Fruit fly (Drosophila melanogaster): Measurements from ENCODE around the gene CG14204.

Gene CG14204

dm6 chrX:19583317-19583716, at the start of gene CG14204:
Gene CG14204, plus strand, starts transcription at chrX:19583617.
- TF ChIP-seq CG8478 (optimal IDR thresholded peaks at IDR 0.05) (no peak), CTCF (optimal IDR thresholded peaks at IDR 0.05) (no peak)

DNA sequence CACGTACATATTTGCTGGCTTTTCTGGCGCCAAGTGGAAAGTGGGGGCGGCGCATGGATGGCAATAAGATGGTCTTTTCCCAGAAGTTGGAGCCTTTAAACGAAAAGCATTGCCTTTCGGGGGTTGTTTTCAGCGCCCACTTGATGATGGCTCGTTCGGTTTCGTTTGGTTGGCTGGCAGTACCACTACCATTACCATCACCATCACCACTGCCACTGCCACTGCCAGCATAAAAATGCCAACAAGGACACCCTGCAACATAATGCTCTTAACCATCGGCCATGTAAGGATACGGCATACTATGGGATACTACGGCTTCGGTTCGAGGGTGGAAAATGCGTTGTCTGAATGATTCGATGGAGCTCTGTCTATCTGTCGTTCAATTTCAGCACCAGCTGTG, 48.0 kb upstream of the CG14204 start:
- no peak for TF ChIP-seq CG8478 (optimal IDR thresholded peaks at IDR 0.05)
- no peak for TF ChIP-seq CTCF (optimal IDR thresholded peaks at IDR 0.05)

DNA sequence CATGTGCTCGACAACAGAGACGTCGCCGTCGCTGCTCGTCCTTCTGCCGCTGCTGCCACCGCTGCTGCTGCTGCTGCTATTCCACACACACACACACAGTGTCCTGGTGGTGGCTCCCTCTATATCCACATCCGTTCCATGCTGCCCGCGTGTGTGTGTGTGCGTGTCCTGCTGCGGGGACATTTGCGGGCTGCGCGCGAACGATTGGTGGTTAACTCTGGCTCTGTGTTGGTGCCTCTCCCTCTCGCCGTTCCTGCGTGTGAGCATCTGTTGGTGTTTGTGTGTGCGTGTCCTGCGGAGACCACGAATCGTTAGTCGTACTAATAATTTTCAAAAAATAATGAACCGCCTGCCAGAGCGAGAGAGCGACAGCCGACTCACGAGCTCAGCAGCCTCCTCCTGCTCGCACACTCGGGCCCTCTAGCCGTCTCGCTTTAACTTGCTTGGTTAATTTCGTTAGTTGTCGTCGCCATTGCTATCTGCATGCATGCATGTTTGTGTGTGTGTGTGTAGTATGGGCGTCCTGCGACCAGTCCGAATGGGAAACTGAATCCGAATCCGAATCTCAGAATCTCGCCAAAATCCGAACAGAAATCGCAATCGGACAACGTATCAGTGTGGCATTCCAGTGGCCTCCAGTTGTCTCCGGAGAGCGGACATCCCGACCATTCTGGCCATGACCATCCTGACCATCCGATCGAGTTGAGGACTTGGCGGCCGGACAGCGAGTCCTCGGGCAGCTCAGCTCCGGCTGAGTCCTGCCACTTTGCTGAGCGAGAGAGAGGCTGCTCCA, 37.4 kb upstream of the CG14204 start:
- TF ChIP-seq CG8478 (optimal IDR thresholded peaks at IDR 0.05) (no peak), CTCF (optimal IDR thresholded peaks at IDR 0.05) (peak; percentile 64 to 80)

- TF ChIP-seq CG8478 (optimal IDR thresholded peaks at IDR 0.05): no peak
- peak in 1 of 2 experiments; percentile 49 for TF ChIP-seq CTCF (optimal IDR thresholded peaks at IDR 0.05)
These were observed 36.8 kb upstream of the CG14204 start for dm6 chrX:19546658-19547038.

DNA sequence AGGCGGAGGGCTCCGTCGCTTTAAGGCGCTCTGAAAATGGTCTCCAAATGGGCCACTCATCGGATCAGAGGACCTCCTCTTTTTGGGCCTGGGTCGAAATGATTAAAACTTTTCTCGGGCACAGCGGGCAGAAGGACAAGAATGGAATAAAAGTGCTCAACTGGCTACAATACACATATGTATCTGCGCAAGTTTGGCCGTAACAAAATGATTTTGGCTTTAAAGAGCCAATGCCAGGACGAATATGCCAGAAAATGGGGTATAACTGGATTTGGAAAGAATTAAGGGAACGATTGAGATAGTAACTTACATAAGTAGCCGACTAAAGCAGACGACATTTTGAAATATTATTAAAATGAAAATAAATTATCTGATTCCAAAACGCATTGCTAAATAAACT, 36.0 kb upstream of the CG14204 start, which contains the start of gene CG32532:
CG32532 (minus strand) TSS at position 101 of the 400 bp plus-strand sequence.
- no peak for TF ChIP-seq CG8478 (optimal IDR thresholded peaks at IDR 0.05)
- no peak for TF ChIP-seq CTCF (optimal IDR thresholded peaks at IDR 0.05)

DNA sequence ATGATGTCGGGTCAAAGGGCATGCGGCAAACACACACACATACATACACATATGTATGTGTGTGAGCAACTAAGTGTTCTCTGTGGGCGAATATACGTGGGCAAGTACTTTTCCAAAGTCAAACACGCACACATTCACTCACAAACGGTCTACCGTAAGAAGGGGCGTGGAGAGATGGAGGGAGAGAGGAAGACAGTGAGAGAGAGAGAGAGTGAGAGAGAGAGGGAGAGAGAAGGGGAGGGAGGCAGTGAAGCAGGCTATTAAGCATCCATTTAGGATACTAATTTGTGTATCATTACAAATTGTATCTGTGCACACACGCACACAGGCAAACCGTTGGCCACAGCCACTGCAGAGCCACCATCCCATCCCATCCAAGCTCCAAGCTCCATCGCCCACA, 35.0 kb upstream of the CG14204 start:
- TF ChIP-seq CG8478 (optimal IDR thresholded peaks at IDR 0.05) (no peak), CTCF (optimal IDR thresholded peaks at IDR 0.05) (no peak)

- TF ChIP-seq CG8478 (optimal IDR thresholded peaks at IDR 0.05): no peak
- no peak for TF ChIP-seq CTCF (optimal IDR thresholded peaks at IDR 0.05)
These were observed 33.8 kb upstream of the CG14204 start for dm6 chrX:19549570-19549969.

- TF ChIP-seq CTCF (optimal IDR thresholded peaks at IDR 0.05): no peak
- TF ChIP-seq CG8478 (optimal IDR thresholded peaks at IDR 0.05): no peak
These were observed 17.6 kb upstream of the CG14204 start, which contains the start of the genes Grip84 and car for dm6 chrX:19565714-19566316. Gene Grip84, minus strand, starts transcription at chrX:19565764. Gene car, plus strand, starts transcription at chrX:19566019.

DNA sequence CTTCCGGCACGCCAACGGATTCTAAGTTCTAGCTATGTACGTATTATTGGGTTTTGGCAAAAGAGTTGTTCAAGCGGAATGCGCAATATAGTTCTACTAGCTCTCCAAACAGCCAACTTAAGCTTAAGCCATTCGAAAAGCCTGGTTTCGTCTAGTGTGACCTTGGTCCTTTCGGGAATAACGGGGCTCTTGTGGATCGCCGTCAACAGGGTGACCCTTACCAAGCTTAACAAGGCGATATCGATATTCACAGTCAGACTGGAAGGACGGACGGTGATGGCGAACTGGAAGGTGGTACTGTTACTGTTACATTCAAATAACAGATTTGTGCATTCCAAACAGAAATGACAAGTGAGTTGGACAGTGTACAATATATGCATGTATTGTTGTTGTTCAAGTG, 9.7 kb upstream of the CG14204 start:
- no peak for TF ChIP-seq CTCF (optimal IDR thresholded peaks at IDR 0.05)
- no peak for TF ChIP-seq CG8478 (optimal IDR thresholded peaks at IDR 0.05)

dm6 chrX:19577940-19578632, 5.3 kb upstream of the CG14204 start:
- TF ChIP-seq CG8478 (optimal IDR thresholded peaks at IDR 0.05): no peak
- TF ChIP-seq CTCF (optimal IDR thresholded peaks at IDR 0.05): no peak

DNA sequence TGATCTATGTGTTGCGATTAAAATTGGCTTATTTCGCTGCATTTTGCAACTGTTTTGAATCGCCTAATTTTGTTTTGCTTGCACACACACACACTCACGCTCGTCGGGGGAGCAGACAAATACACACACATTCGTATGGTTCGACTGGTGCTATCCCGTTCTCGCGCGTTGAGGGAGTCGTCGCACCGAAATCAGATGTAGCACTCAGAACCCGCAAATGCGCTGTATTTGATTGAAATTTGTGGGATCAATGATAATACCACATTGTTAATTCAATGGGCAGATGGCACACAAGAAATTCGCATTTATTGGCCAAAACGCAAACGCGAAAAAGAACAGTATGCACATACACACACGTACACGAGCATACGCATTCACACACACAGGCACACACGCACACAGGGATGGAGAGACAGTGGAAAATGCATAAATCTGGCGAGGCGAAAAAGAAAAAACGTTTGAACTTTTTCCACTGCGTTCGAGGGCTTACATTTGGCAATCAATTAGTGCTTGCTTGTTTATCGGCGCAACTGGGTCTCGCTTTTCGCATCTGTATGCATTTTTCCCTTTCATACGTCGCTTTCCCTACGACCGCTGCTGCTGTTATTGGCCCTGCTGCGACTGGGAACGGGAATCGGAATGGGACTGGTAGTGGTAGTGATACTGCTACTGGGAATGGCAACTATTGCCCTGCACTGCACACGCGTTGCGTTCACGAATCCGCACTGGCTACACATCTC, 4.3 kb upstream of the CG14204 start:
- TF ChIP-seq CG8478 (optimal IDR thresholded peaks at IDR 0.05) (no peak), CTCF (optimal IDR thresholded peaks at IDR 0.05) (no peak)

- TF ChIP-seq CTCF (optimal IDR thresholded peaks at IDR 0.05): no peak
- TF ChIP-seq CG8478 (optimal IDR thresholded peaks at IDR 0.05): no peak
These were observed 3.6 kb upstream of the CG14204 start, which contains the start of gene Tao for dm6 chrX:19579648-19580301. Gene Tao, minus strand, starts transcription at chrX:19579800.

dm6 chrX:19581881-19582280, 1.5 kb upstream of the CG14204 start, which contains the start of gene CG14218:
Gene CG14218, minus strand, starts transcription at chrX:19581981.
- TF ChIP-seq CTCF (optimal IDR thresholded peaks at IDR 0.05) (no peak), CG8478 (optimal IDR thresholded peaks at IDR 0.05) (no peak)

DNA sequence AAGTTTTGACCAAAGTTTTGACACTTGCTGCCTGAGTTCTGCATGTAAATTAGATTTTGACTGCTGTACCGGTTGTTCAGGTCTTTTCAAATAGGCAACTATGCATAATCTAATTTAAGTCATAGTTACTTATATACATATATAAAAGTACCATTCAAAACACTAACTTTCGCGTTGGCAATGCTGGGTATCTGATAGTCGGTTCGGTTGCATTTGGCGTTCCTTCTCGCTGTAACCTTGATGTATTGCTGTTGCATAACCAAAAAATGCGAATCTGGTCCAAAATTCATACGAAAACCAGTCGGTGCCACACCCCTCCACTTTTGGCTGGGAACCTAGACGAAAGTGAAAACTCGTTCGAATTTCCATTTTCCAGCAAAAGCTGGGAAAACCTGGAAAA, 685 bp upstream of the CG14204 start:
- TF ChIP-seq CTCF (optimal IDR thresholded peaks at IDR 0.05) (no peak), CG8478 (optimal IDR thresholded peaks at IDR 0.05) (no peak)
